Worm (Caenorhabditis elegans) whole organism, L3 larva: ENCODE results near the gene gcy-21.

Experiments
- ceh-28 ChIP-seq: fragments of 150-350 bp; optimal IDR thresholded peaks from 2 replicates; lab custom pipeline; 2014; ENCODE audit warnings: missing biosample characterization, missing genetic modification reagents, missing genetic modification characterization
- ceh-82 ChIP-seq: fragments of 150-350 bp; optimal IDR thresholded peaks from 2 replicates; lab custom pipeline; 2014; ENCODE audit warnings: missing biosample characterization, missing genetic modification characterization
- ceh-9 ChIP-seq: sonication (generic microtip); optimal IDR thresholded peaks from 2 replicates; lab custom pipeline; 2018; ENCODE audit warnings: missing biosample characterization, missing genetic modification characterization
- elt-3 ChIP-seq, 3 experiments: fragments of 150-350 bp in 1 of 3; sonication (generic microtip) in 2 of 3; optimal IDR thresholded peaks; 2 replicates in 2 of 3; 4 replicates in 1 of 3; lab custom pipeline; 2014 to 2017; ENCODE audit warnings: missing biosample characterization in 3 of 3, missing genetic modification characterization in 3 of 3
- eor-1 ChIP-seq, 2 experiments: fragments of 150-350 bp; optimal IDR thresholded peaks; 2 replicates each; lab custom pipeline; 2014 to 2018; ENCODE audit warnings: missing biosample characterization in 2 of 2, missing genetic modification characterization in 2 of 2
- fos-1 ChIP-seq: fragments of 150-350 bp; optimal IDR thresholded peaks from 2 replicates; lab custom pipeline; 2014; ENCODE audit warnings: missing biosample characterization, missing genetic modification characterization
- jun-1 ChIP-seq: fragments of 150-350 bp; optimal IDR thresholded peaks from 2 replicates; lab custom pipeline; 2014; ENCODE audit warnings: missing biosample characterization, missing genetic modification reagents, missing genetic modification characterization
- lin-15B ChIP-seq: fragments of 150-350 bp; optimal IDR thresholded peaks from 2 replicates; lab custom pipeline; 2014; ENCODE audit warnings: missing biosample characterization, missing genetic modification characterization
- nhr-11 ChIP-seq: fragments of 150-350 bp; optimal IDR thresholded peaks from 2 replicates; lab custom pipeline; 2014; ENCODE audit warnings: missing biosample characterization, missing genetic modification characterization
- nhr-12 ChIP-seq: fragments of 150-350 bp; optimal IDR thresholded peaks from 2 replicates; lab custom pipeline; 2014; ENCODE audit warnings: missing biosample characterization, missing genetic modification characterization
- nhr-76 ChIP-seq: fragments of 150-350 bp; sonication (generic microtip); optimal IDR thresholded peaks from 5 replicates; lab custom pipeline; 2014; ENCODE audit warnings: missing biosample characterization, missing genetic modification characterization
- pha-4 ChIP-seq: fragments of 150-350 bp; optimal IDR thresholded peaks from 2 replicates; lab custom pipeline; 2014; ENCODE audit warnings: missing biosample characterization, missing genetic modification reagents, missing genetic modification characterization
- pqm-1 ChIP-seq: fragments of 150-350 bp; optimal IDR thresholded peaks from 2 replicates; lab custom pipeline; 2017; ENCODE audit warnings: missing biosample characterization, missing genetic modification characterization, inconsistent platforms
- snpc-4 ChIP-seq: fragments of 150-350 bp; optimal IDR thresholded peaks from 2 replicates; lab custom pipeline; 2014; ENCODE audit warnings: missing biosample characterization, missing genetic modification characterization

- TF ChIP-seq lin-15B (tag; lab: Kevin White, UChicago) = no peak
- no peak for TF ChIP-seq snpc-4 (tag; lab: Kevin White, UChicago)
- TF ChIP-seq nhr-76 (tag; lab: Kevin White, UChicago) = no peak
- TF ChIP-seq eor-1 (tag; optimal IDR thresholded peaks at IDR 0.05; lab: Kevin White, UChicago) = no peak
- TF ChIP-seq ceh-9 (tag; lab: Kevin White, UChicago) = no peak
- no peak for TF ChIP-seq pha-4 (tag; lab: Kevin White, UChicago)
- no peak for TF ChIP-seq jun-1 (tag; lab: Kevin White, UChicago)
- TF ChIP-seq elt-3 (tag; optimal IDR thresholded peaks at IDR 0.05; lab: Kevin White, UChicago) = no peak
- TF ChIP-seq ceh-28 (tag; lab: Kevin White, UChicago) = no peak
- TF ChIP-seq nhr-11 (tag; lab: Kevin White, UChicago) = no peak
- no peak for TF ChIP-seq ceh-82 (tag; lab: Kevin White, UChicago)
- TF ChIP-seq nhr-12 (tag; lab: Kevin White, UChicago) = no peak
- no peak for TF ChIP-seq fos-1
- TF ChIP-seq pqm-1 = no peak
Measured at ce11 chrII:2624792-2625191, 34.7 kb upstream of the gcy-21 start, which contains the start of gene lgc-28.
